Worm (Caenorhabditis elegans): ENCODE data around the gene rbg-3.

Gene rbg-3

ce11 chrIII:4796039-4796438, 41.8 kb downstream of the rbg-3 start (continued):
- peak in 3 of 6 experiments; percentile 3 to 78 (median 38) for TF ChIP-seq elt-3 (tag; optimal IDR thresholded peaks at IDR 0.05)
- peak; percentile 58 for TF ChIP-seq snpc-4 (tag; optimal IDR thresholded peaks at IDR 0.05)
- TF ChIP-seq ceh-8 (GFP tag; optimal IDR thresholded peaks at IDR 0.05): no peak
- peak; percentile 52 to 67 (median 61) for TF ChIP-seq dpl-1 (GFP tag; optimal IDR thresholded peaks at IDR 0.05)
- peak; percentile 96 for TF ChIP-seq jun-1 (tag; optimal IDR thresholded peaks at IDR 0.05)
- peak; percentile 63 for TF ChIP-seq nhr-20 (tag; optimal IDR thresholded peaks at IDR 0.05)
- peak; percentile 93 for TF ChIP-seq lin-14 (GFP tag; optimal IDR thresholded peaks at IDR 0.05)
- TF ChIP-seq lir-3 (tag; optimal IDR thresholded peaks at IDR 0.05; ENCODE audit: poor library complexity): peak; percentile 22
- TF ChIP-seq nhr-237 (tag; optimal IDR thresholded peaks at IDR 0.05): peak; percentile 5
- TF ChIP-seq sptf-1 (tag; optimal IDR thresholded peaks at IDR 0.05): no peak
- peak; percentile 54 for TF ChIP-seq nhr-85 (tag)
- TF ChIP-seq mdl-1 (tag; optimal IDR thresholded peaks at IDR 0.05): peak; percentile 4 to 69
- peak; percentile 50 for TF ChIP-seq nhr-90 (tag; optimal IDR thresholded peaks at IDR 0.05; ENCODE audit: poor library complexity)
- TF ChIP-seq vab-15 (tag; optimal IDR thresholded peaks at IDR 0.05): no peak
- TF ChIP-seq lin-15B (tag; optimal IDR thresholded peaks at IDR 0.05): peak; percentile 52
- peak; percentile 56 for TF ChIP-seq tbx-2 (tag; optimal IDR thresholded peaks at IDR 0.05)
- peak; percentile 54 for TF ChIP-seq nhr-47 (tag; optimal IDR thresholded peaks at IDR 0.05)
- TF ChIP-seq ceh-82 (tag; optimal IDR thresholded peaks at IDR 0.05): peak; percentile 2 to 53 (median 49)

- no peak for TF ChIP-seq nhr-11 (tag; optimal IDR thresholded peaks at IDR 0.05)
- TF ChIP-seq sptf-1 (tag; optimal IDR thresholded peaks at IDR 0.05): no peak
- TF ChIP-seq nhr-85 (tag): no peak
- no peak for TF ChIP-seq efl-1 (optimal IDR thresholded peaks at IDR 0.05)
- TF ChIP-seq efl-1 (GFP tag; optimal IDR thresholded peaks at IDR 0.05 in 1 of 2): peak in 1 of 2 experiments; percentile 58
- TF ChIP-seq unc-98 (GFP tag; IDR thresholded peaks at IDR 0.05): no peak
- no peak for TF ChIP-seq C34B4.2 (tag; optimal IDR thresholded peaks at IDR 0.05)
- peak in 1 of 6 experiments; percentile 49 for TF ChIP-seq elt-3 (tag; optimal IDR thresholded peaks at IDR 0.05)
These were observed 42.3 kb downstream of the rbg-3 start, which contains the start of gene tag-325 for ce11 chrIII:4796536-4796935. tag-325 (plus strand) TSS chrIII:4796836.

ce11 chrIII:4802707-4803106, 48.5 kb downstream of the rbg-3 start, which contains the start of gene metl-5:
metl-5 (plus strand) TSS chrIII:4803007.
- TF ChIP-seq nhr-11 (tag; optimal IDR thresholded peaks at IDR 0.05): no peak
- TF ChIP-seq snu-23 (GFP tag; optimal IDR thresholded peaks at IDR 0.05): no peak
- no peak for TF ChIP-seq mef-2 (tag; optimal IDR thresholded peaks at IDR 0.05)
- no peak for TF ChIP-seq lsy-2 (tag; optimal IDR thresholded peaks at IDR 0.05)
- TF ChIP-seq ceh-90 (tag; optimal IDR thresholded peaks at IDR 0.05): no peak
- TF ChIP-seq unc-30 (tag; optimal IDR thresholded peaks at IDR 0.05): no peak
- TF ChIP-seq unc-62 (GFP tag; optimal IDR thresholded peaks at IDR 0.05): no peak
- TF ChIP-seq jun-1 (tag; optimal IDR thresholded peaks at IDR 0.05): no peak
- no peak for TF ChIP-seq mdl-1 (tag; optimal IDR thresholded peaks at IDR 0.05)
- no peak for TF ChIP-seq efl-1 (optimal IDR thresholded peaks at IDR 0.05)
- no peak for TF ChIP-seq efl-1 (GFP tag; optimal IDR thresholded peaks at IDR 0.05 in 1 of 2)
- no peak for TF ChIP-seq F16B12.6 (tag; optimal IDR thresholded peaks at IDR 0.05)
- TF ChIP-seq xbp-1 (tag; optimal IDR thresholded peaks at IDR 0.05): no peak
- no peak for TF ChIP-seq ces-1 (GFP tag; optimal IDR thresholded peaks at IDR 0.05)
- TF ChIP-seq nhr-20 (tag; optimal IDR thresholded peaks at IDR 0.05): no peak
- TF ChIP-seq fkh-10 (GFP tag; optimal IDR thresholded peaks at IDR 0.05): no peak
- no peak for TF ChIP-seq pax-3 (tag; optimal IDR thresholded peaks at IDR 0.05)
- TF ChIP-seq lin-13 (GFP tag; optimal IDR thresholded peaks at IDR 0.05): no peak
- no peak for TF ChIP-seq tbx-2 (tag; optimal IDR thresholded peaks at IDR 0.05)

ce11 chrIII:4806345-4806744, 52.1 kb downstream of the rbg-3 start:
- no peak for TF ChIP-seq mab-9 (GFP tag; IDR thresholded peaks at IDR 0.05)
- no peak for TF ChIP-seq xbp-1 (tag; optimal IDR thresholded peaks at IDR 0.05)
- no peak for TF ChIP-seq nhr-20 (tag; optimal IDR thresholded peaks at IDR 0.05)
- no peak for TF ChIP-seq egl-13 (tag; optimal IDR thresholded peaks at IDR 0.05)
- TF ChIP-seq fkh-10 (GFP tag; optimal IDR thresholded peaks at IDR 0.05): no peak

All from whole organism, L1 larva.